Worm (Caenorhabditis elegans) whole organism, young adult: ENCODE data around the gene dhs-8.

Experiments used
- B0019.2 ChIP-seq: fragments of 200-800 bp; sonication (Bioruptor generic); conservative IDR thresholded peaks from 2 replicates; pipeline ENCODE4 v1.3.6; 2022; ENCODE audit warnings: missing genetic modification reagents, missing genetic modification characterization, missing compliant biosample characterization
- F23B12.7 ChIP-seq: sonication (generic microtip); optimal IDR thresholded peaks from 2 replicates; lab custom pipeline; 2017; ENCODE audit warnings: missing genetic modification characterization, mild to moderate bottlenecking, missing compliant biosample characterization, antibody characterized with exemption, moderate library complexity; ENCODE audit not compliant: insufficient read depth
- F33H1.4 ChIP-seq: fragments of 200-800 bp; sonication (Bioruptor generic); IDR thresholded peaks from 2 replicates; pipeline ENCODE4 v1.3.6; 2022; ENCODE audit warnings: missing genetic modification reagents, missing genetic modification characterization, missing compliant biosample characterization
- F37B4.10 ChIP-seq: fragments of 200-800 bp; sonication (Bioruptor generic); IDR thresholded peaks from 2 replicates; pipeline ENCODE4 v1.3.6; 2022; ENCODE audit warnings: missing genetic modification characterization, missing compliant biosample characterization
- T07F8.4 ChIP-seq: sonication (generic microtip); optimal IDR thresholded peaks from 2 replicates; lab custom pipeline; 2016; ENCODE audit warnings: mild to moderate bottlenecking, missing genetic modification characterization, moderate library complexity, missing compliant biosample characterization
- Y79H2A.3 ChIP-seq: fragments of 200-800 bp; sonication (Bioruptor generic); conservative IDR thresholded peaks from 2 replicates; pipeline ENCODE4 v1.3.6; 2022; ENCODE audit warnings: missing genetic modification reagents, missing genetic modification characterization, missing compliant biosample characterization
- ama-1 ChIP-seq, 3 experiments: fragments of 150-350 bp in 1 of 3; sonication (generic microtip) in 2 of 3; optimal IDR thresholded peaks; 2 replicates each; lab custom pipeline; 2014 to 2018; ENCODE audit warnings: missing biosample characterization in 2 of 3, missing genetic modification characterization in 2 of 3, missing genetic modification reagents in 2 of 3
- cebp-2 ChIP-seq: fragments of 200-800 bp; sonication (Bioruptor generic); IDR thresholded peaks from 2 replicates; pipeline ENCODE4 v1.3.6; 2022; ENCODE audit warnings: missing genetic modification characterization, missing compliant biosample characterization
- ceh-100 ChIP-seq: fragments of 200-800 bp; sonication (Bioruptor generic); IDR thresholded peaks from 2 replicates; pipeline ENCODE4 v1.3.6; 2022; ENCODE audit warnings: missing genetic modification reagents, missing genetic modification characterization, missing compliant biosample characterization
- ceh-91 ChIP-seq: fragments of 200-800 bp; sonication (Bioruptor generic); IDR thresholded peaks from 2 replicates; pipeline ENCODE4 v1.3.6; 2022; ENCODE audit warnings: missing genetic modification reagents, missing genetic modification characterization, missing compliant biosample characterization
- dox-1 ChIP-seq: fragments of 200-800 bp; sonication (Bioruptor generic); IDR thresholded peaks from 2 replicates; pipeline ENCODE4 v1.3.6; 2022; ENCODE audit warnings: missing genetic modification reagents, missing genetic modification characterization, missing compliant biosample characterization
- dpl-1 ChIP-seq: fragments of 150-350 bp; optimal IDR thresholded peaks from 2 replicates; lab custom pipeline; 2014; ENCODE audit warnings: missing biosample characterization, missing genetic modification reagents, missing genetic modification characterization
- let-607 ChIP-seq, 2 experiments: fragments of 200-800 bp in 1 of 2; sonication (Bioruptor generic) in 1 of 2; sonication (generic microtip) in 1 of 2; optimal IDR thresholded peaks; 2 replicates each; lab custom pipeline; 2016 to 2018; ENCODE audit warnings: mild to moderate bottlenecking in 2 of 2, missing compliant biosample characterization in 2 of 2, missing genetic modification characterization in 2 of 2, moderate library complexity in 2 of 2, missing genotype in 1 of 2
- lin-26 ChIP-seq: fragments of 200-800 bp; sonication (Bioruptor generic); IDR thresholded peaks from 2 replicates; pipeline ENCODE4 v1.3.6; 2022; ENCODE audit warnings: missing genetic modification reagents, missing genetic modification characterization, missing compliant biosample characterization
- lin-35 ChIP-seq, 3 experiments: fragments of 150-350 bp in 2 of 3; sonication (generic microtip) in 1 of 3; optimal IDR thresholded peaks; 2 replicates each; lab custom pipeline; 2014 to 2018; ENCODE audit warnings: missing biosample characterization in 3 of 3, missing genetic modification characterization in 3 of 3, missing genetic modification reagents in 3 of 3
- lin-40 ChIP-seq: sonication (generic microtip); optimal IDR thresholded peaks from 2 replicates; lab custom pipeline; 2016; ENCODE audit warnings: missing genetic modification characterization, mild to moderate bottlenecking, missing compliant biosample characterization, missing genotype, missing genetic modification reagents
- lsl-1 ChIP-seq: fragments of 200-800 bp; sonication (Bioruptor generic); optimal IDR thresholded peaks from 2 replicates; lab custom pipeline; 2018; ENCODE audit warnings: mild to moderate bottlenecking, missing genetic modification characterization, moderate library complexity, missing compliant biosample characterization
- madf-10 ChIP-seq: sonication (generic microtip); optimal IDR thresholded peaks from 2 replicates; lab custom pipeline; 2016; ENCODE audit warnings: mild to moderate bottlenecking, missing genetic modification characterization, missing compliant biosample characterization
- madf-3 ChIP-seq: fragments of 200-800 bp; sonication (Bioruptor generic); IDR thresholded peaks from 2 replicates; pipeline ENCODE4 v1.3.6; 2022; ENCODE audit warnings: missing genetic modification reagents, missing genetic modification characterization, missing compliant biosample characterization
- madf-6 ChIP-seq: fragments of 200-800 bp; sonication (Bioruptor generic); IDR thresholded peaks from 2 replicates; pipeline ENCODE4 v1.3.6; 2022; ENCODE audit warnings: missing genetic modification reagents, missing genetic modification characterization, missing compliant biosample characterization
- nfya-2 ChIP-seq: fragments of 200-800 bp; sonication (Bioruptor generic); IDR thresholded peaks from 2 replicates; pipeline ENCODE4 v1.3.6; 2022; ENCODE audit warnings: missing genetic modification reagents, missing genetic modification characterization, missing compliant biosample characterization
- nfyb-1 ChIP-seq: fragments of 200-800 bp; sonication (Bioruptor generic); IDR thresholded peaks from 2 replicates; pipeline ENCODE4 v1.3.6; 2022; ENCODE audit warnings: missing genetic modification reagents, missing genetic modification characterization, missing compliant biosample characterization
- nhr-80 ChIP-seq: sonication (generic microtip); optimal IDR thresholded peaks from 2 replicates; lab custom pipeline; 2016; ENCODE audit warnings: missing genetic modification characterization, missing compliant biosample characterization
- pbrm-1 ChIP-seq: fragments of 200-800 bp; sonication (Bioruptor generic); IDR thresholded peaks from 2 replicates; pipeline ENCODE4 v1.3.6; 2022; ENCODE audit warnings: missing genetic modification reagents, missing genetic modification characterization, missing compliant biosample characterization
- rcor-1 ChIP-seq: fragments of 200-800 bp; sonication (Bioruptor generic); IDR thresholded peaks from 2 replicates; pipeline ENCODE4 v1.3.6; 2022; ENCODE audit warnings: missing genetic modification reagents, missing genetic modification characterization, missing compliant biosample characterization
- repo-1 ChIP-seq: sonication (generic microtip); optimal IDR thresholded peaks from 2 replicates; lab custom pipeline; 2017; ENCODE audit warnings: mild to moderate bottlenecking, missing genetic modification characterization, missing compliant biosample characterization
- sea-2 ChIP-seq: fragments of 200-800 bp; sonication (Bioruptor generic); IDR thresholded peaks from 2 replicates; pipeline ENCODE4 v1.3.6; 2022; ENCODE audit warnings: missing genetic modification characterization, missing compliant biosample characterization
- tbp1 ChIP-seq: fragments of 200-800 bp; sonication (Bioruptor generic); optimal IDR thresholded peaks from 2 replicates; lab custom pipeline; 2018; ENCODE audit warnings: mild to moderate bottlenecking, missing genetic modification characterization, missing compliant biosample characterization
- tlf-1 ChIP-seq: fragments of 200-800 bp; sonication (Bioruptor generic); optimal IDR thresholded peaks from 2 replicates; lab custom pipeline; 2018; ENCODE audit warnings: mild to moderate bottlenecking, missing genetic modification characterization, missing compliant biosample characterization
- unc-130 ChIP-seq: sonication (generic microtip); optimal IDR thresholded peaks from 2 replicates; lab custom pipeline; 2016; ENCODE audit warnings: missing genetic modification reagents, missing genetic modification characterization, missing compliant biosample characterization
- xnd-1 ChIP-seq: sonication (generic microtip); optimal IDR thresholded peaks from 2 replicates; lab custom pipeline; 2016; ENCODE audit warnings: missing genotype, missing genetic modification reagents, missing genetic modification characterization, missing compliant biosample characterization
- zfh-2 ChIP-seq: fragments of 200-800 bp; sonication (Bioruptor generic); conservative IDR thresholded peaks from 2 replicates; pipeline ENCODE4 v1.3.6; 2022; ENCODE audit warnings: missing genetic modification reagents, missing genetic modification characterization, missing compliant biosample characterization
- ztf-18 ChIP-seq: sonication (generic microtip); optimal IDR thresholded peaks from 2 replicates; lab custom pipeline; 2016; ENCODE audit warnings: missing genotype, mild to moderate bottlenecking, missing genetic modification characterization, missing compliant biosample characterization

dhs-8 gene

ce11 chrII:14488661-14489060 lies 9.2 kb upstream of the dhs-8 start, which contains the start of gene usp-14 (continued):
- TF ChIP-seq nhr-80 (tag; lab: Kevin White, UChicago) (peak; percentile 17), T07F8.4 (tag; lab: Kevin White, UChicago) (no peak), tlf-1 (GFP tag; lab: Kevin White, UChicago) (peak; percentile 18), ceh-91 (GFP tag; lab: Robert Waterston, UW) (peak; percentile 13; the same call in 1 of the 2 replicates), xnd-1 (tag; lab: Kevin White, UChicago) (peak; percentile 4), repo-1 (tag; lab: Kevin White, UChicago) (peak; percentile 33), lsl-1 (GFP tag; lab: Kevin White, UChicago) (peak; percentile 35), ceh-100 (GFP tag; lab: Robert Waterston, UW) (peak; percentile 40; the same call in 1 of the 2 replicates), B0019.2 (GFP tag; lab: Robert Waterston, UW) (no peak), dpl-1 (GFP tag; lab: Kevin White, UChicago) (peak; percentile 53), lin-40 (tag; lab: Kevin White, UChicago) (peak; percentile 56), let-607 (tag; optimal IDR thresholded peaks at IDR 0.05; lab: Kevin White, UChicago) (peak in 1 of 2 experiments; percentile 29), madf-6 (GFP tag; lab: Robert Waterston, UW) (peak; percentile 79), rcor-1 (no peak), lin-35 (GFP tag; optimal IDR thresholded peaks at IDR 0.05; lab: Kevin White, UChicago) (peak in 1 of 3 experiments; percentile 81), madf-10 (tag; lab: Kevin White, UChicago) (no peak), unc-130 (GFP tag; lab: Kevin White, UChicago) (no peak), madf-3 (0 out of 2 replicates have a peak, but pooled peaks have one; percentile 33), dox-1 (GFP tag; lab: Robert Waterston, UW) (peak; percentile 61), nfya-2 (GFP tag; lab: Robert Waterston, UW) (no peak), F23B12.7 (tag; lab: Kevin White, UChicago) (peak; percentile 50), ztf-18 (tag; lab: Kevin White, UChicago) (peak; percentile 93), F37B4.10 (no peak), F33H1.4 (GFP tag; lab: Robert Waterston, UW) (0 out of 2 replicates have a peak, but pooled peaks have one; percentile 30), pbrm-1 (GFP tag; lab: Robert Waterston, UW) (peak; percentile 62), nfyb-1 (GFP tag; lab: Robert Waterston, UW) (peak; percentile 66), tbp1 (GFP tag; lab: Kevin White, UChicago) (peak; percentile 49)

ce11 chrII:14489407-14489806 lies 8.4 kb upstream of the dhs-8 start, which contains the start of gene vnut-1:
Gene vnut-1, plus strand, starts transcription at chrII:14489802.
- peak; percentile 5 for TF ChIP-seq lin-40 (tag; lab: Kevin White, UChicago)
- peak; percentile 24 for TF ChIP-seq ztf-18 (tag; lab: Kevin White, UChicago)
- TF ChIP-seq nhr-80 (tag; lab: Kevin White, UChicago): peak; percentile 72
- TF ChIP-seq zfh-2: no peak
- no peak for TF ChIP-seq sea-2 (GFP tag; lab: Robert Waterston, UW)
- TF ChIP-seq Y79H2A.3 (GFP tag; lab: Robert Waterston, UW): no peak

ce11 chrII:14492592-14493196 lies 5.1 kb upstream of the dhs-8 start:
- TF ChIP-seq lin-26 (GFP tag; lab: Robert Waterston, UW): 0 out of 2 replicates have a peak, but pooled peaks have one; percentile 4
- peak; percentile 69 for TF ChIP-seq ama-1 (optimal IDR thresholded peaks at IDR 0.05; lab: Kevin White, UChicago)
- TF ChIP-seq ama-1 (GFP tag; optimal IDR thresholded peaks at IDR 0.05; lab: Kevin White, UChicago): no peak
- peak in 1 of 3 experiments; percentile 15 for TF ChIP-seq lin-35 (GFP tag; optimal IDR thresholded peaks at IDR 0.05; lab: Kevin White, UChicago)
- no peak for TF ChIP-seq cebp-2
